Fruit fly (Drosophila melanogaster) whole organism, prepupa: ENCODE measurements around the gene CG5509.
"Not testable (repeated sequence)": the region's sequence is repeated elsewhere in the genome, so short reads cannot be mapped to it uniquely, and the experiment has no call there.

ENCODE experiments used
- CG10631 ChIP-seq: fragments of 200-800 bp; sonication (Bioruptor generic); optimal IDR thresholded peaks from 2 replicates; lab custom pipeline; 2016; ENCODE audit warnings: missing biosample characterization, missing genetic modification characterization
- CG11294 ChIP-seq: fragments of 200-800 bp; sonication (Bioruptor generic); IDR thresholded peaks from 2 replicates; pipeline ENCODE4 v1.3.6; 2022; ENCODE audit warnings: missing biosample characterization, missing genetic modification characterization
- CG11902 ChIP-seq: fragments of 200-800 bp; sonication (Bioruptor generic); optimal IDR thresholded peaks from 3 replicates; lab custom pipeline; 2016; ENCODE audit warnings: missing biosample characterization, missing genetic modification characterization
- CG15336 ChIP-seq: fragments of 200-800 bp; sonication (Bioruptor generic); IDR thresholded peaks from 2 replicates; pipeline ENCODE4 v1.3.6; 2022; ENCODE audit warnings: missing biosample characterization, missing genetic modification characterization
- CG1621 ChIP-seq: fragments of 200-800 bp; sonication (Bioruptor generic); optimal IDR thresholded peaks from 3 replicates; lab custom pipeline; 2018; ENCODE audit warnings: missing biosample characterization, mild to moderate bottlenecking, missing genetic modification characterization
- CG16779 ChIP-seq: fragments of 200-800 bp; sonication (Bioruptor generic); optimal IDR thresholded peaks from 3 replicates; lab custom pipeline; 2017; ENCODE audit warnings: missing biosample characterization, mild to moderate bottlenecking, missing genetic modification characterization
- CG32006 ChIP-seq: fragments of 200-800 bp; sonication (Bioruptor generic); optimal IDR thresholded peaks from 3 replicates; lab custom pipeline; 2017; ENCODE audit warnings: missing biosample characterization, mild to moderate bottlenecking, missing genetic modification characterization
- CG6163 ChIP-seq: fragments of 200-800 bp; sonication (Bioruptor generic); IDR thresholded peaks from 3 replicates; pipeline ENCODE4 v1.3.6; 2022; ENCODE audit warnings: missing biosample characterization, missing genetic modification characterization
- CG6276 ChIP-seq: fragments of 200-800 bp; sonication (Bioruptor generic); optimal IDR thresholded peaks from 2 replicates; lab custom pipeline; 2017; ENCODE audit warnings: missing biosample characterization, mild to moderate bottlenecking, missing genetic modification characterization
- CG6792 ChIP-seq: fragments of 200-800 bp; sonication (Bioruptor generic); optimal IDR thresholded peaks from 3 replicates; lab custom pipeline; 2016; ENCODE audit warnings: missing biosample characterization, missing genetic modification characterization
- CG6854 ChIP-seq: fragments of 200-800 bp; sonication (Bioruptor generic); optimal IDR thresholded peaks from 2 replicates; lab custom pipeline; 2017; ENCODE audit warnings: missing biosample characterization, mild to moderate bottlenecking, missing genetic modification characterization
- CG7368 ChIP-seq: fragments of 200-800 bp; sonication (Bioruptor generic); optimal IDR thresholded peaks from 3 replicates; lab custom pipeline; 2016; ENCODE audit warnings: missing biosample characterization, missing genetic modification characterization
- CG8119 ChIP-seq: fragments of 200-800 bp; sonication (Bioruptor generic); IDR thresholded peaks from 3 replicates; pipeline ENCODE4 v1.3.6; 2022; ENCODE audit warnings: missing biosample characterization, missing genetic modification characterization
- CG8632 ChIP-seq: fragments of 200-800 bp; sonication (Bioruptor generic); optimal IDR thresholded peaks from 3 replicates; lab custom pipeline; 2016; ENCODE audit warnings: missing biosample characterization, missing genetic modification characterization
- CG9139 ChIP-seq: fragments of 200-800 bp; sonication (Bioruptor generic); optimal IDR thresholded peaks from 3 replicates; lab custom pipeline; 2017; ENCODE audit warnings: missing biosample characterization, mild to moderate bottlenecking, missing genetic modification characterization
- Eip78C ChIP-seq: fragments of 200-800 bp; sonication (Bioruptor generic); peaks from one replicate; lab custom pipeline; 2016; ENCODE audit warnings: missing biosample characterization, missing genetic modification characterization
- Gug ChIP-seq: fragments of 200-800 bp; sonication (Bioruptor generic); IDR thresholded peaks from 2 replicates; pipeline ENCODE4 v1.3.6; 2022; ENCODE audit warnings: missing biosample characterization, missing genetic modification characterization
- Hr38 ChIP-seq: sonication (Bioruptor generic); optimal IDR thresholded peaks from 2 replicates; lab custom pipeline; 2016; ENCODE audit warnings: missing biosample characterization, missing genetic modification characterization
- Hr39 ChIP-seq: fragments of 200-800 bp; sonication (Bioruptor generic); optimal IDR thresholded peaks from 2 replicates; lab custom pipeline; 2016; ENCODE audit warnings: missing biosample characterization, missing genetic modification characterization
- OdsH ChIP-seq: fragments of 200-800 bp; sonication (Bioruptor generic); optimal IDR thresholded peaks from 3 replicates; lab custom pipeline; 2016; ENCODE audit warnings: missing biosample characterization, missing genetic modification characterization
- Smox ChIP-seq: fragments of 200-800 bp; sonication (Bioruptor generic); optimal IDR thresholded peaks from 3 replicates; lab custom pipeline; 2016; ENCODE audit warnings: missing biosample characterization, missing genetic modification characterization
- Sox102F ChIP-seq: fragments of 200-800 bp; sonication (Bioruptor generic); optimal IDR thresholded peaks from 2 replicates; lab custom pipeline; 2016; ENCODE audit warnings: missing biosample characterization, mild to moderate bottlenecking, missing genetic modification characterization
- Sox14 ChIP-seq: fragments of 200-800 bp; sonication (Bioruptor generic); optimal IDR thresholded peaks from 3 replicates; lab custom pipeline; 2016; ENCODE audit warnings: missing biosample characterization, missing genetic modification characterization
- dac ChIP-seq: fragments of 200-800 bp; sonication (Bioruptor generic); optimal IDR thresholded peaks from 2 replicates; lab custom pipeline; 2017; ENCODE audit warnings: missing biosample characterization, mild to moderate bottlenecking, missing genetic modification characterization
- eg ChIP-seq: fragments of 200-800 bp; sonication (Bioruptor generic); IDR thresholded peaks from 3 replicates; pipeline ENCODE4 v1.3.6; 2022; ENCODE audit warnings: missing biosample characterization, missing genetic modification characterization
- esn ChIP-seq: fragments of 200-800 bp; sonication (Bioruptor generic); optimal IDR thresholded peaks from 2 replicates; lab custom pipeline; 2016; ENCODE audit warnings: missing biosample characterization, mild to moderate bottlenecking, missing genetic modification characterization, moderate library complexity
- fd85E ChIP-seq: fragments of 200-800 bp; sonication (Bioruptor generic); optimal IDR thresholded peaks from 3 replicates; lab custom pipeline; 2016; ENCODE audit warnings: missing biosample characterization, missing genetic modification characterization
- fkh ChIP-seq: fragments of 200-800 bp; sonication (Bioruptor generic); optimal IDR thresholded peaks from 3 replicates; lab custom pipeline; 2017; ENCODE audit warnings: missing biosample characterization, mild to moderate bottlenecking, missing genetic modification characterization, moderate library complexity
- pdm3 ChIP-seq: fragments of 200-800 bp; sonication (Bioruptor generic); optimal IDR thresholded peaks from 3 replicates; lab custom pipeline; 2016; ENCODE audit warnings: missing biosample characterization, missing genetic modification characterization
- salr ChIP-seq, 2 experiments: fragments of 200-800 bp; sonication (Bioruptor generic); optimal IDR thresholded peaks; 3 replicates each; lab custom pipeline; 2016 to 2018; ENCODE audit warnings: missing biosample characterization in 2 of 2, missing genetic modification characterization in 2 of 2, mild to moderate bottlenecking in 1 of 2
- ss ChIP-seq, 2 experiments: fragments of 200-800 bp; sonication (Bioruptor generic); optimal IDR thresholded peaks; 2 replicates in 1 of 2; 3 replicates in 1 of 2; lab custom pipeline; 2017 to 2018; ENCODE audit warnings: mild to moderate bottlenecking in 2 of 2, missing biosample characterization in 2 of 2, missing genetic modification characterization in 2 of 2, moderate library complexity in 1 of 2
- svp ChIP-seq: fragments of 200-800 bp; sonication (Bioruptor generic); peaks from one replicate; lab custom pipeline; 2016; ENCODE audit warnings: missing biosample characterization, missing genetic modification characterization
- topi ChIP-seq: fragments of 200-800 bp; sonication (Bioruptor generic); optimal IDR thresholded peaks from 3 replicates; lab custom pipeline; 2016; ENCODE audit warnings: missing biosample characterization, missing genetic modification characterization
- vri ChIP-seq: fragments of 200-800 bp; sonication (Bioruptor generic); optimal IDR thresholded peaks from 3 replicates; lab custom pipeline; 2016; ENCODE audit warnings: missing biosample characterization, mild to moderate bottlenecking, missing genetic modification characterization

The CG5509 gene

dm6 chr3R:12451376-12451775 is 888 bp upstream of the CG5509 start (continued):
- TF ChIP-seq Hr39 (GFP tag; lab: Kevin White, UChicago), result no peak
- TF ChIP-seq CG6854 (GFP tag; lab: Kevin White, UChicago), result no peak
- TF ChIP-seq Smox (GFP tag; lab: Kevin White, UChicago), result no peak
- TF ChIP-seq CG11294 (GFP tag; lab: Robert Waterston, UW), result peak; percentile 50; the same call in 1 of the 2 replicates
- no peak for TF ChIP-seq CG10631 (GFP tag; lab: Kevin White, UChicago)
- TF ChIP-seq esn, result peak; percentile 3
- TF ChIP-seq CG6276 (GFP tag; lab: Kevin White, UChicago), result no peak
- TF ChIP-seq, all 60 proteins: peak for 21

dm6 chr3R:12454492-12454891 is 2.2 kb downstream of the CG5509 start:
- TF ChIP-seq topi, result no peak
- TF ChIP-seq Sox14 (GFP tag; lab: Kevin White, UChicago), result no peak
- TF ChIP-seq vri (GFP tag; lab: Kevin White, UChicago), result no peak
- no peak for TF ChIP-seq esn
- no peak for TF ChIP-seq OdsH (GFP tag; lab: Kevin White, UChicago)
- TF ChIP-seq CG32006, result no peak
- TF ChIP-seq Gug (GFP tag; lab: Robert Waterston, UW), result no peak
- TF ChIP-seq Sox102F (GFP tag; lab: Kevin White, UChicago), result no peak
- no peak for TF ChIP-seq svp (GFP tag; lab: Kevin White, UChicago)
- TF ChIP-seq CG11902, result no peak
- no peak for TF ChIP-seq ss (GFP tag; optimal IDR thresholded peaks at IDR 0.05; lab: Kevin White, UChicago)
- no peak for TF ChIP-seq CG6792 (GFP tag; lab: Kevin White, UChicago)
- no peak for TF ChIP-seq eg (GFP tag; lab: Robert Waterston, UW)
- TF ChIP-seq dac, result no peak
- TF ChIP-seq Smox (GFP tag; lab: Kevin White, UChicago), result no peak
- TF ChIP-seq fd85E (GFP tag; lab: Kevin White, UChicago), result no peak
- no peak for TF ChIP-seq CG9139 (GFP tag; lab: Kevin White, UChicago)
- no peak for TF ChIP-seq salr (GFP tag; optimal IDR thresholded peaks at IDR 0.05; lab: Kevin White, UChicago)

- TF ChIP-seq pdm3 (GFP tag; lab: Kevin White, UChicago) (no peak), esn (peak; percentile 27)
- TF ChIP-seq, all 60 proteins: peak for 1
These were observed 4.2 kb downstream of the CG5509 start, which contains the start of gene trus for dm6 chr3R:12456370-12456940. trus (plus strand) TSS chr3R:12456573.

dm6 chr3R:12459879-12460522 is 7.7 kb downstream of the CG5509 start, which contains the start of the genes CG5961 and Polr3C:
CG5961 (minus strand) TSS chr3R:12460294.
Polr3C (plus strand) TSS chr3R:12460414.
- peak; percentile 91 for TF ChIP-seq fkh (GFP tag; lab: Kevin White, UChicago)
- TF ChIP-seq CG8119 (GFP tag; lab: Robert Waterston, UW), result no peak
- no peak for TF ChIP-seq Sox14 (GFP tag; lab: Kevin White, UChicago)
- peak; percentile 13 for TF ChIP-seq Eip78C (GFP tag; lab: Kevin White, UChicago)
- TF ChIP-seq svp (GFP tag; lab: Kevin White, UChicago), result no peak
- TF ChIP-seq CG1621 (tag; lab: Kevin White, UChicago), result no peak
- no peak for TF ChIP-seq CG7368 (GFP tag; lab: Kevin White, UChicago)
- peak; percentile 19 for TF ChIP-seq esn
- no peak for TF ChIP-seq CG16779 (tag; lab: Kevin White, UChicago)
- no peak for TF ChIP-seq eg (GFP tag; lab: Robert Waterston, UW)
- no peak for TF ChIP-seq CG15336 (GFP tag; lab: Robert Waterston, UW)
- no peak for TF ChIP-seq CG6163 (GFP tag; lab: Robert Waterston, UW)

- not testable (repeated sequence) for TF ChIP-seq CG8632 (GFP tag; lab: Kevin White, UChicago); Hr38; Sox14 (GFP tag; lab: Kevin White, UChicago)
These were observed 12.9 kb downstream of the CG5509 start, which contains the start of gene CG5608 for dm6 chr3R:12465198-12465597. CG5608 (minus strand) TSS chr3R:12465298.
